Worm (Caenorhabditis elegans) whole organism, L1 larva: ENCODE data around the gene rgs-9.

Experiments
- C04F5.9 ChIP-seq: sonication (generic microtip); optimal IDR thresholded peaks from 2 replicates; lab custom pipeline; 2016; ENCODE audit warnings: missing genetic modification characterization, missing compliant biosample characterization
- C34B4.2 ChIP-seq: sonication (generic microtip); optimal IDR thresholded peaks from 2 replicates; lab custom pipeline; 2017; ENCODE audit warnings: mild to moderate bottlenecking, missing genetic modification characterization, missing compliant biosample characterization
- F16B12.6 ChIP-seq: fragments of 150-350 bp; optimal IDR thresholded peaks from 2 replicates; lab custom pipeline; 2014; ENCODE audit warnings: missing biosample characterization, missing genetic modification characterization
- Y116A8C.19 ChIP-seq: sonication (generic microtip); optimal IDR thresholded peaks from 2 replicates; lab custom pipeline; 2016; ENCODE audit warnings: missing compliant biosample characterization, missing genetic modification characterization, borderline replicate concordance
- alr-1 ChIP-seq: fragments of 200-800 bp; sonication (Bioruptor generic); optimal IDR thresholded peaks from 2 replicates; lab custom pipeline; 2018; ENCODE audit warnings: borderline replicate concordance, mild to moderate bottlenecking, missing genetic modification characterization, missing compliant biosample characterization
- aly-2 ChIP-seq: fragments of 150-350 bp; optimal IDR thresholded peaks from 2 replicates; lab custom pipeline; 2014; ENCODE audit warnings: missing biosample characterization, missing genetic modification characterization
- ceh-8 ChIP-seq: fragments of 200-800 bp; sonication (Bioruptor generic); optimal IDR thresholded peaks from 2 replicates; lab custom pipeline; 2018; ENCODE audit warnings: mild to moderate bottlenecking, missing genetic modification characterization, moderate library complexity, missing compliant biosample characterization
- ceh-82 ChIP-seq, 3 experiments: fragments of 150-350 bp in 1 of 3; sonication (generic microtip) in 2 of 3; optimal IDR thresholded peaks; 2 replicates each; lab custom pipeline; 2014 to 2017; ENCODE audit warnings: missing biosample characterization in 3 of 3, missing genetic modification characterization in 3 of 3
- ceh-88 ChIP-seq: fragments of 200-800 bp; sonication (Bioruptor generic); IDR thresholded peaks from 2 replicates; pipeline ENCODE4 v1.3.6; 2022; ENCODE audit warnings: missing genetic modification characterization, missing compliant biosample characterization
- ceh-90 ChIP-seq: sonication (generic microtip); optimal IDR thresholded peaks from 2 replicates; lab custom pipeline; 2016; ENCODE audit warnings: missing genetic modification characterization, missing compliant biosample characterization
- ces-1 ChIP-seq: fragments of 150-350 bp; optimal IDR thresholded peaks from 2 replicates; lab custom pipeline; 2014; ENCODE audit warnings: missing biosample characterization, missing genetic modification reagents, missing genetic modification characterization
- dpl-1 ChIP-seq, 3 experiments: fragments of 150-350 bp in 2 of 3; sonication (generic microtip) in 1 of 3; optimal IDR thresholded peaks; 2 replicates each; lab custom pipeline; 2014 to 2017; ENCODE audit warnings: missing biosample characterization in 3 of 3, missing genetic modification characterization in 3 of 3, missing genetic modification reagents in 3 of 3
- dsc-1 ChIP-seq: sonication (generic microtip); optimal IDR thresholded peaks from 2 replicates; lab custom pipeline; 2016; ENCODE audit warnings: mild to moderate bottlenecking, missing genetic modification characterization, missing compliant biosample characterization
- efl-3 ChIP-seq: fragments of 200-800 bp; sonication (Bioruptor generic); optimal IDR thresholded peaks from 2 replicates; lab custom pipeline; 2018; ENCODE audit warnings: mild to moderate bottlenecking, missing genetic modification characterization, missing compliant biosample characterization
- egl-13 ChIP-seq: sonication (generic microtip); optimal IDR thresholded peaks from 2 replicates; lab custom pipeline; 2016; ENCODE audit warnings: missing genotype, missing genetic modification reagents, missing genetic modification characterization, missing compliant biosample characterization
- egl-27 ChIP-seq, 2 experiments: fragments of 150-350 bp in 1 of 2; sonication (generic microtip); optimal IDR thresholded peaks; 3 replicates each; lab custom pipeline; 2017 to 2018; ENCODE audit warnings: missing biosample characterization in 2 of 2, missing genetic modification characterization in 2 of 2, missing genetic modification reagents in 2 of 2
- elt-3 ChIP-seq, 6 experiments: fragments of 150-350 bp in 1 of 6; sonication (generic microtip); optimal IDR thresholded peaks; 2 replicates each; lab custom pipeline; 2017 to 2018; ENCODE audit warnings: missing biosample characterization in 6 of 6, missing genetic modification characterization in 6 of 6, inconsistent platforms in 1 of 6
- fkh-10 ChIP-seq: sonication (generic microtip); optimal IDR thresholded peaks from 2 replicates; lab custom pipeline; 2017; ENCODE audit warnings: missing biosample characterization, missing genetic modification reagents, missing genetic modification characterization
- fkh-8 ChIP-seq: sonication (generic microtip); optimal IDR thresholded peaks from 2 replicates; lab custom pipeline; 2016; ENCODE audit warnings: mild to moderate bottlenecking, missing genetic modification characterization, missing compliant biosample characterization
- fos-1 ChIP-seq: fragments of 150-350 bp; optimal IDR thresholded peaks from 2 replicates; lab custom pipeline; 2014; ENCODE audit warnings: missing biosample characterization, missing genetic modification characterization
- hlh-4 ChIP-seq: sonication (generic microtip); optimal IDR thresholded peaks from 2 replicates; lab custom pipeline; 2016; ENCODE audit warnings: mild to moderate bottlenecking, missing genetic modification characterization, missing compliant biosample characterization
- irx-1 ChIP-seq: sonication (generic microtip); optimal IDR thresholded peaks from 2 replicates; lab custom pipeline; 2016; ENCODE audit warnings: missing genetic modification characterization, missing compliant biosample characterization
- isw-1 ChIP-seq: fragments of 200-800 bp; sonication (Bioruptor generic); IDR thresholded peaks from 2 replicates; pipeline ENCODE4 v1.3.6; 2022; ENCODE audit warnings: missing genetic modification characterization, missing compliant biosample characterization
- lin-15B ChIP-seq: fragments of 150-350 bp; sonication (generic microtip); optimal IDR thresholded peaks from 3 replicates; lab custom pipeline; 2014; ENCODE audit warnings: missing biosample characterization, missing genetic modification characterization
- lin-35 ChIP-seq, 2 experiments: fragments of 150-350 bp; optimal IDR thresholded peaks; 2 replicates each; lab custom pipeline; 2014; ENCODE audit warnings: missing biosample characterization in 2 of 2, missing genetic modification characterization in 2 of 2, missing genetic modification reagents in 2 of 2
- lir-3 ChIP-seq: sonication (generic microtip); optimal IDR thresholded peaks from 2 replicates; lab custom pipeline; 2016; ENCODE audit warnings: mild to moderate bottlenecking, missing genetic modification characterization, moderate library complexity, missing compliant biosample characterization; ENCODE audit not compliant: poor library complexity
- lsy-2 ChIP-seq, 2 experiments: fragments of 150-350 bp; optimal IDR thresholded peaks; 2 replicates each; lab custom pipeline; 2014; ENCODE audit warnings: missing biosample characterization in 2 of 2, missing genetic modification characterization in 2 of 2
- mab-9 ChIP-seq: fragments of 200-800 bp; sonication (Bioruptor generic); IDR thresholded peaks from 2 replicates; pipeline ENCODE4 v1.3.6; 2022; ENCODE audit warnings: missing genetic modification reagents, missing genetic modification characterization, missing compliant biosample characterization
- mdl-1 ChIP-seq, 2 experiments: fragments of 150-350 bp; optimal IDR thresholded peaks; 2 replicates each; lab custom pipeline; 2014 to 2017; ENCODE audit warnings: missing biosample characterization in 2 of 2, missing genetic modification characterization in 2 of 2, inconsistent platforms in 1 of 2
- nhr-11 ChIP-seq: fragments of 150-350 bp; optimal IDR thresholded peaks from 2 replicates; lab custom pipeline; 2014; ENCODE audit warnings: missing biosample characterization, missing genetic modification characterization
- nhr-19 ChIP-seq: fragments of 200-800 bp; sonication (Bioruptor generic); conservative IDR thresholded peaks from 2 replicates; pipeline ENCODE4 v1.3.6; 2022; ENCODE audit warnings: missing genetic modification characterization, missing compliant biosample characterization
- nhr-20 ChIP-seq: sonication (generic microtip); optimal IDR thresholded peaks from 2 replicates; lab custom pipeline; 2016; ENCODE audit warnings: mild to moderate bottlenecking, missing genetic modification characterization, missing compliant biosample characterization
- nhr-237 ChIP-seq: fragments of 150-350 bp; optimal IDR thresholded peaks from 2 replicates; lab custom pipeline; 2014; ENCODE audit warnings: missing biosample characterization, missing genetic modification characterization
- nhr-47 ChIP-seq: sonication (generic microtip); optimal IDR thresholded peaks from 2 replicates; lab custom pipeline; 2016; ENCODE audit warnings: mild to moderate bottlenecking, missing genetic modification characterization, moderate library complexity, missing compliant biosample characterization
- nhr-71 ChIP-seq: sonication (generic microtip); optimal IDR thresholded peaks from 2 replicates; lab custom pipeline; 2016; ENCODE audit warnings: mild to moderate bottlenecking, missing genetic modification characterization, moderate library complexity, missing compliant biosample characterization
- nhr-76 ChIP-seq: sonication (generic microtip); optimal IDR thresholded peaks from 2 replicates; lab custom pipeline; 2017; ENCODE audit warnings: missing biosample characterization, missing genetic modification characterization
- nhr-77 ChIP-seq: fragments of 150-350 bp; optimal IDR thresholded peaks from 2 replicates; lab custom pipeline; 2014; ENCODE audit warnings: missing biosample characterization, missing genetic modification characterization
- nhr-84 ChIP-seq: sonication (generic microtip); optimal IDR thresholded peaks from 2 replicates; lab custom pipeline; 2017; ENCODE audit warnings: missing biosample characterization, missing genetic modification characterization
- nhr-85 ChIP-seq: sonication (generic microtip); peaks from one replicate; lab custom pipeline; 2016; ENCODE audit warnings: missing genetic modification characterization, inconsistent platforms, missing compliant biosample characterization
- pag-3 ChIP-seq: sonication (generic microtip); optimal IDR thresholded peaks from 2 replicates; lab custom pipeline; 2017; ENCODE audit warnings: missing genetic modification characterization, mild to moderate bottlenecking, missing compliant biosample characterization, antibody characterized with exemption, borderline replicate concordance; ENCODE audit not compliant: insufficient read depth
- pqm-1 ChIP-seq: sonication (generic microtip); optimal IDR thresholded peaks from 3 replicates; lab custom pipeline; 2017; ENCODE audit warnings: missing biosample characterization, missing genetic modification characterization
- rnt-1 ChIP-seq: sonication (generic microtip); optimal IDR thresholded peaks from 2 replicates; lab custom pipeline; 2016; ENCODE audit warnings: mild to moderate bottlenecking, missing genetic modification characterization, moderate library complexity, missing compliant biosample characterization
- snpc-4 ChIP-seq: fragments of 150-350 bp; optimal IDR thresholded peaks from 2 replicates; lab custom pipeline; 2014; ENCODE audit warnings: missing biosample characterization, missing genetic modification characterization
- snu-23 ChIP-seq: sonication (generic microtip); optimal IDR thresholded peaks from 2 replicates; lab custom pipeline; 2016; ENCODE audit warnings: missing genetic modification characterization, missing compliant biosample characterization
- sox-4 ChIP-seq: sonication (generic microtip); optimal IDR thresholded peaks from 2 replicates; lab custom pipeline; 2016; ENCODE audit warnings: missing genetic modification characterization, missing compliant biosample characterization
- sup-37 ChIP-seq: fragments of 200-800 bp; sonication (Bioruptor generic); optimal IDR thresholded peaks from 2 replicates; lab custom pipeline; 2018; ENCODE audit warnings: mild to moderate bottlenecking, missing genetic modification characterization, missing compliant biosample characterization
- tlp-1 ChIP-seq: fragments of 150-350 bp; optimal IDR thresholded peaks from 2 replicates; lab custom pipeline; 2014; ENCODE audit warnings: missing biosample characterization, missing genetic modification characterization
- unc-30 ChIP-seq: sonication (generic microtip); optimal IDR thresholded peaks from 2 replicates; lab custom pipeline; 2017; ENCODE audit warnings: missing biosample characterization, missing genetic modification characterization
- unc-86 ChIP-seq: sonication (generic microtip); optimal IDR thresholded peaks from 2 replicates; lab custom pipeline; 2016; ENCODE audit warnings: missing genetic modification characterization, missing compliant biosample characterization
- unc-98 ChIP-seq: fragments of 200-800 bp; sonication (Bioruptor generic); IDR thresholded peaks from 2 replicates; pipeline ENCODE4 v1.3.6; 2022; ENCODE audit warnings: missing genetic modification characterization, missing compliant biosample characterization
- xbp-1 ChIP-seq: sonication (generic microtip); optimal IDR thresholded peaks from 2 replicates; lab custom pipeline; 2016; ENCODE audit warnings: missing genetic modification characterization, missing compliant biosample characterization
- zag-1 ChIP-seq: fragments of 150-350 bp; optimal IDR thresholded peaks from 2 replicates; lab custom pipeline; 2014; ENCODE audit warnings: missing biosample characterization, missing genetic modification characterization
- zip-4 ChIP-seq: fragments of 200-800 bp; sonication (Bioruptor generic); optimal IDR thresholded peaks from 2 replicates; lab custom pipeline; 2018; ENCODE audit warnings: mild to moderate bottlenecking, missing genetic modification characterization, moderate library complexity, missing compliant biosample characterization

The rgs-9 gene

DNA sequence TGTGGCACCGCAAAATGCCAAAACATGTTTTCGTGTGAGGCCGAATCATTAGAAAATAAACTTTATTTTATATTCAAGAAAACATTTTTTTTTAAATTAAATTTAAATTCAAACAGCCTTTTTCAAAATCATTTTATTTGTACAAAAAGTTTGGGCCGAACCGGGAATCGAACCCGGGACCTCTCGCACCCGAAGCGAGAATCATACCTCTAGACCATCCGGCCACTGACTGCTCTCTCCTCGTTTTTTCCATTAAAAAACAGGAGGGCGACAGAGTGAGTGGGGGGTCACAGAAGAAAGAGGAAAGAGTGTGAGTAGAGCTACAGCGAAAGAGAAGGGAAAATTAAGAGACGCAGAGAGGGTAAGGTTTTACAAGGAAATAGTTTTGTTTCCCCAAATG lies 34.4 kb upstream of the rgs-9 start (continued):
- no peak for TF ChIP-seq efl-3 (GFP tag; lab: Kevin White, UChicago)
- TF ChIP-seq aly-2 (tag; lab: Kevin White, UChicago): no peak
- TF ChIP-seq nhr-84 (tag; lab: Kevin White, UChicago): no peak
- TF ChIP-seq sup-37: peak; percentile 47
- TF ChIP-seq alr-1: no peak
- peak; percentile 26 for TF ChIP-seq fkh-8
- TF ChIP-seq lir-3 (tag; lab: Kevin White, UChicago): peak; percentile 46
- peak; percentile 71 for TF ChIP-seq nhr-71 (tag; lab: Kevin White, UChicago)
- no peak for TF ChIP-seq ceh-88 (GFP tag; lab: Robert Waterston, UW)
- TF ChIP-seq ceh-90 (tag; lab: Kevin White, UChicago): no peak
- TF ChIP-seq zag-1: no peak
- no peak for TF ChIP-seq tlp-1
- peak; percentile 66 for TF ChIP-seq nhr-20 (tag; lab: Kevin White, UChicago)
- TF ChIP-seq nhr-76 (tag; lab: Kevin White, UChicago): no peak
- no peak for TF ChIP-seq lin-15B (tag; lab: Kevin White, UChicago)
- no peak for TF ChIP-seq zip-4 (GFP tag; lab: Kevin White, UChicago)
- TF ChIP-seq rnt-1 (tag; lab: Kevin White, UChicago): peak; percentile 80
- TF ChIP-seq isw-1 (GFP tag; lab: Robert Waterston, UW): peak; percentile 24
- peak in 1 of 3 experiments; percentile 33 for TF ChIP-seq dpl-1 (GFP tag; optimal IDR thresholded peaks at IDR 0.05; lab: Kevin White, UChicago)
- TF ChIP-seq nhr-47: peak; percentile 79
- TF ChIP-seq nhr-11 (tag; lab: Kevin White, UChicago): no peak
- TF ChIP-seq egl-13 (tag; lab: Kevin White, UChicago): peak; percentile 36
- peak; percentile 78 for TF ChIP-seq nhr-19 (GFP tag; lab: Robert Waterston, UW)
- peak in 1 of 2 experiments; percentile 66 for TF ChIP-seq lin-35 (GFP tag; optimal IDR thresholded peaks at IDR 0.05; lab: Kevin White, UChicago)
- 0 out of 2 replicates have a peak, but pooled peaks have one; percentile 32 for TF ChIP-seq mab-9
- TF ChIP-seq snu-23 (GFP tag; lab: Kevin White, UChicago): peak; percentile 87
- peak; percentile 57 to 70 (median 66) for TF ChIP-seq ceh-82 (tag; optimal IDR thresholded peaks at IDR 0.05; lab: Kevin White, UChicago)
- peak; percentile 25 for TF ChIP-seq sox-4 (tag; lab: Kevin White, UChicago)
- TF ChIP-seq dsc-1: peak; percentile 81
- no peak for TF ChIP-seq C04F5.9 (tag; lab: Kevin White, UChicago)
- TF ChIP-seq nhr-77 (tag; lab: Kevin White, UChicago): peak; percentile 7
- TF ChIP-seq pag-3 (tag; lab: Kevin White, UChicago): no peak
- TF ChIP-seq lsy-2 (tag; optimal IDR thresholded peaks at IDR 0.05; lab: Kevin White, UChicago): peak; percentile 55 to 59
- TF ChIP-seq pqm-1 (tag; lab: Kevin White, UChicago): no peak
- TF ChIP-seq F16B12.6 (tag; lab: Kevin White, UChicago): no peak
- peak; percentile 48 for TF ChIP-seq irx-1
- peak; percentile 56 for TF ChIP-seq xbp-1 (tag; lab: Kevin White, UChicago)
- peak; percentile 12 for TF ChIP-seq fkh-10 (GFP tag; lab: Kevin White, UChicago)
- no peak for TF ChIP-seq ces-1 (GFP tag; lab: Kevin White, UChicago)
- TF ChIP-seq Y116A8C.19 (tag; lab: Kevin White, UChicago): no peak
- TF ChIP-seq snpc-4 (tag; lab: Kevin White, UChicago): peak; percentile 60
- TF ChIP-seq unc-86: peak; percentile 31
- no peak for TF ChIP-seq C34B4.2 (tag; lab: Kevin White, UChicago)
- TF ChIP-seq egl-27 (tag; optimal IDR thresholded peaks at IDR 0.05; lab: Kevin White, UChicago): no peak
- peak in 1 of 2 experiments; percentile 37 for TF ChIP-seq mdl-1 (tag; optimal IDR thresholded peaks at IDR 0.05; lab: Kevin White, UChicago)
- TF ChIP-seq hlh-4 (tag; lab: Kevin White, UChicago): no peak
- TF ChIP-seq fos-1: no peak
- no peak for TF ChIP-seq elt-3 (tag; optimal IDR thresholded peaks at IDR 0.05; lab: Kevin White, UChicago)
- peak; percentile 62 for TF ChIP-seq ceh-8 (GFP tag; lab: Kevin White, UChicago)
- TF ChIP-seq unc-98 (GFP tag; lab: Robert Waterston, UW): no peak
- TF ChIP-seq unc-30 (tag; lab: Kevin White, UChicago): no peak
- no peak for TF ChIP-seq nhr-237
- TF ChIP-seq nhr-85: peak; percentile 71
